Fruit fly (Drosophila melanogaster) Kc167 (cell line): Measurements from ENCODE around the gene GABA-B-R1.

Experiments used
- Myc ChIP-seq: fragments of >200 bp; optimal IDR thresholded peaks from 2 replicates; lab custom pipeline; 2017; ENCODE audit warnings: missing external identifiers
- h ChIP-seq: fragments of >200 bp; optimal IDR thresholded peaks from 3 replicates; lab custom pipeline; 2018; ENCODE audit warnings: missing external identifiers
- insv ChIP-seq: fragments of >200 bp; optimal IDR thresholded peaks from 3 replicates; lab custom pipeline; 2018; ENCODE audit warnings: missing external identifiers
- psq ChIP-seq: fragments of >200 bp; optimal IDR thresholded peaks from 2 replicates; lab custom pipeline; 2017; ENCODE audit warnings: missing external identifiers
- ttk ChIP-seq: sonication (Bioruptor generic); optimal IDR thresholded peaks from 2 replicates; lab custom pipeline; 2017; ENCODE audit warnings: missing external identifiers

dm6 chr2L:15066141-15066540, 50.0 kb downstream of the GABA-B-R1 start:
- TF ChIP-seq ttk (lab: Kevin White, UChicago) (no peak), h (no peak), psq (lab: Kevin White, UChicago) (no peak), Myc (lab: Kevin White, UChicago) (no peak), insv (lab: Kevin White, UChicago) (no peak)
